Worm (Caenorhabditis elegans) whole organism, L1 larva: ENCODE data around the gene nspa-10.

Experiments used
- ceh-82 ChIP-seq, 3 experiments: fragments of 150-350 bp in 1 of 3; sonication (generic microtip) in 2 of 3; optimal IDR thresholded peaks; 2 replicates each; lab custom pipeline; 2014 to 2017; ENCODE audit warnings: missing biosample characterization in 3 of 3, missing genetic modification characterization in 3 of 3
- ces-1 ChIP-seq: fragments of 150-350 bp; optimal IDR thresholded peaks from 2 replicates; lab custom pipeline; 2014; ENCODE audit warnings: missing biosample characterization, missing genetic modification reagents, missing genetic modification characterization
- efl-1 ChIP-seq, 4 experiments: fragments of 150-350 bp; optimal IDR thresholded peaks in 3 of 4; peaks in 1 of 4; 1 replicate in 1 of 4; 2 replicates in 3 of 4; lab custom pipeline; 2014; ENCODE audit warnings: missing biosample characterization in 2 of 4, missing genetic modification characterization in 2 of 4, missing genetic modification reagents in 2 of 4
- egl-27 ChIP-seq, 2 experiments: fragments of 150-350 bp in 1 of 2; sonication (generic microtip); optimal IDR thresholded peaks; 3 replicates each; lab custom pipeline; 2017 to 2018; ENCODE audit warnings: missing biosample characterization in 2 of 2, missing genetic modification characterization in 2 of 2, missing genetic modification reagents in 2 of 2
- elt-2 ChIP-seq: sonication (generic microtip); optimal IDR thresholded peaks from 2 replicates; lab custom pipeline; 2016; ENCODE audit warnings: missing genetic modification characterization, mild to moderate bottlenecking, inconsistent platforms, missing compliant biosample characterization, missing genetic modification reagents
- grh-1 ChIP-seq: fragments of 200-800 bp; sonication (Bioruptor generic); IDR thresholded peaks from 2 replicates; pipeline ENCODE4 v1.3.6; 2022; ENCODE audit warnings: missing genetic modification reagents, missing genetic modification characterization, missing compliant biosample characterization
- jun-1 ChIP-seq: fragments of 150-350 bp; optimal IDR thresholded peaks from 2 replicates; lab custom pipeline; 2014; ENCODE audit warnings: missing biosample characterization, missing genetic modification reagents, missing genetic modification characterization
- lin-15B ChIP-seq: fragments of 150-350 bp; sonication (generic microtip); optimal IDR thresholded peaks from 3 replicates; lab custom pipeline; 2014; ENCODE audit warnings: missing biosample characterization, missing genetic modification characterization
- mdl-1 ChIP-seq, 2 experiments: fragments of 150-350 bp; optimal IDR thresholded peaks; 2 replicates each; lab custom pipeline; 2014 to 2017; ENCODE audit warnings: missing biosample characterization in 2 of 2, missing genetic modification characterization in 2 of 2, inconsistent platforms in 1 of 2
- nhr-237 ChIP-seq: fragments of 150-350 bp; optimal IDR thresholded peaks from 2 replicates; lab custom pipeline; 2014; ENCODE audit warnings: missing biosample characterization, missing genetic modification characterization
- pqm-1 ChIP-seq: sonication (generic microtip); optimal IDR thresholded peaks from 3 replicates; lab custom pipeline; 2017; ENCODE audit warnings: missing biosample characterization, missing genetic modification characterization
- swsn-7 ChIP-seq: sonication (generic microtip); optimal IDR thresholded peaks from 2 replicates; lab custom pipeline; 2016; ENCODE audit warnings: missing genetic modification characterization, missing compliant biosample characterization
- unc-98 ChIP-seq: fragments of 200-800 bp; sonication (Bioruptor generic); IDR thresholded peaks from 2 replicates; pipeline ENCODE4 v1.3.6; 2022; ENCODE audit warnings: missing genetic modification characterization, missing compliant biosample characterization
- ztf-4 ChIP-seq: fragments of 150-350 bp; optimal IDR thresholded peaks from 2 replicates; lab custom pipeline; 2014; ENCODE audit warnings: missing biosample characterization, missing genetic modification characterization

- TF ChIP-seq ces-1 (GFP tag; lab: Kevin White, UChicago), result no peak
- no peak for TF ChIP-seq grh-1 (GFP tag; lab: Robert Waterston, UW)
- TF ChIP-seq pqm-1 (tag; lab: Kevin White, UChicago), result no peak
- TF ChIP-seq nhr-237 (tag; lab: Kevin White, UChicago), result no peak
- no peak for TF ChIP-seq swsn-7 (tag; lab: Kevin White, UChicago)
- no peak for TF ChIP-seq elt-2 (tag; lab: Kevin White, UChicago)
- no peak for TF ChIP-seq efl-1 (optimal IDR thresholded peaks at IDR 0.05; lab: Kevin White, UChicago)
- no peak for TF ChIP-seq efl-1 (GFP tag; optimal IDR thresholded peaks at IDR 0.05 in 1 of 2; lab: Kevin White, UChicago)
- no peak for TF ChIP-seq egl-27 (tag; optimal IDR thresholded peaks at IDR 0.05; lab: Kevin White, UChicago)
- no peak for TF ChIP-seq ztf-4 (tag; lab: Kevin White, UChicago)
- TF ChIP-seq ceh-82 (tag; optimal IDR thresholded peaks at IDR 0.05; lab: Kevin White, UChicago), result no peak
- TF ChIP-seq unc-98 (GFP tag; lab: Robert Waterston, UW), result no peak
- no peak for TF ChIP-seq lin-15B
- no peak for TF ChIP-seq mdl-1 (tag; optimal IDR thresholded peaks at IDR 0.05; lab: Kevin White, UChicago)
- TF ChIP-seq jun-1 (tag; lab: Kevin White, UChicago), result no peak
Measured at ce11 chrV:14797886-14798285, 47.6 kb upstream of the nspa-10 start.
